Worm (Caenorhabditis elegans): ENCODE measurements around the gene C52E4.7.

DNA sequence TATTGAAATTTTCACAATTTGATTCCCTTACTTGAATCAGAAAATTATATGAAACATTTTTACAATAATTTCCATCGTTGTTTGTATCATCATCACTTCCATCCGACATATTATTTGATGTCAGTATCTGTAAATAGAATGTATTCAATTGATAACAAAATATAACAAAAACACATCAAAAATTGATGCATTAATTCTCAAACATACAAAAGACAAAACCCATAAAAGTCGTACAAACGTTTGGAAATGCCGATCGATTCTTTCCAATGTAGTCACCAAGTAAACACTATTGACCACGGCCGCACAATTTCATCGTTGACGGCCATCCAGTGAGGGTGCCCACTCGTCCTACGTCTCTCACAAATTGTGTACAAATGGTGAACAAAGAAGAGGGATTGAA, 19.2 kb downstream of the C52E4.7 start, which contains the start of gene add-2:
- TF ChIP-seq hlh-8 (tag; optimal IDR thresholded peaks at IDR 0.05) (no peak), pha-4 (tag; optimal IDR thresholded peaks at IDR 0.05) (no peak), mec-3 (tag; optimal IDR thresholded peaks at IDR 0.05; ENCODE audit: borderline replicate concordance) (no peak), unc-86 (tag; optimal IDR thresholded peaks at IDR 0.05) (no peak), sox-4 (tag; optimal IDR thresholded peaks at IDR 0.05) (no peak), sox-2 (GFP tag; IDR thresholded peaks at IDR 0.05) (no peak), hlh-15 (tag; optimal IDR thresholded peaks at IDR 0.05) (no peak), lim-6 (tag; optimal IDR thresholded peaks at IDR 0.05) (no peak), pag-3 (tag; optimal IDR thresholded peaks at IDR 0.05; ENCODE audit: borderline replicate concordance) (no peak), F13H6.1 (tag; optimal IDR thresholded peaks at IDR 0.05) (no peak), eyg-1 (tag; optimal IDR thresholded peaks at IDR 0.05) (no peak), dmd-4 (tag; optimal IDR thresholded peaks at IDR 0.05; ENCODE audit: borderline replicate concordance) (no peak), ama-1 (optimal IDR thresholded peaks at IDR 0.05) (no peak), unc-55 (GFP tag; optimal IDR thresholded peaks at IDR 0.05) (no peak)
